Fruit fly (Drosophila melanogaster) S2 (cell line): ENCODE measurements around the gene CG43168.

ENCODE experiments used
- CG8478 ChIP-seq: fragments of >200 bp; optimal IDR thresholded peaks from 2 replicates; lab custom pipeline; 2018
- CTCF ChIP-seq, 2 experiments: fragments of >200 bp; optimal IDR thresholded peaks; 2 replicates each; lab custom pipeline; 2018

DNA sequence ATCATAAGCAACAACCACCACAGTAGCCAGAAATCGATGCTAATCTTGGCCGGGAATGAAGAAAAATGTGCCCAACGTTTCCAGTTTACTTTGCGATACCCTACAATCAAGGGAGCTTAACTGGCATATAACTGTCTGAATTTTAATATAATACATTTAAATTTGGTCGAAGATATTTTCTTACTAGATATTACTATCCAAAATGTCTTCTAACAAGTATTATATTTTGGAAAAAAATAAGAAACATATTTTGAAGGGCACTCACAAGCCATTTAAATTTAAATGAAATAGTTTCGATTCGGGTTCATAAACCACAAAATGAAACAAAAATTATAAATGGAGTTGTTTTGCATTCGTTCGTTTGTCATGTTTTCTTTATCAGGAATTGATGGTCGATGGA is 5.3 kb upstream of the CG43168 start:
- TF ChIP-seq CG8478 (lab: Kevin White, UChicago): no peak
- no peak for TF ChIP-seq CTCF (optimal IDR thresholded peaks at IDR 0.05; lab: Kevin White, UChicago)
